Worm (Caenorhabditis elegans): ENCODE results near the gene nipi-4.

ce11 chrV:7888036-7888435 is 17.4 kb upstream of the nipi-4 start:
- no peak for TF ChIP-seq aly-1 (tag; optimal IDR thresholded peaks at IDR 0.05)
- no peak for TF ChIP-seq ama-1 (optimal IDR thresholded peaks at IDR 0.05)
- TF ChIP-seq ets-7 (tag; optimal IDR thresholded peaks at IDR 0.05): no peak
- no peak for TF ChIP-seq sea-1 (GFP tag; conservative IDR thresholded peaks at IDR 0.05)
- no peak for TF ChIP-seq pes-1 (GFP tag; IDR thresholded peaks at IDR 0.05)
- no peak for TF ChIP-seq hmg-4 (GFP tag; optimal IDR thresholded peaks at IDR 0.05)
- TF ChIP-seq tbx-37 (GFP tag; conservative IDR thresholded peaks at IDR 0.05): no peak
- TF ChIP-seq flt-1 (GFP tag; IDR thresholded peaks at IDR 0.05): no peak
- no peak for TF ChIP-seq tbx-11 (GFP tag; IDR thresholded peaks at IDR 0.05)
- TF ChIP-seq B0310.2 (tag; optimal IDR thresholded peaks at IDR 0.05): no peak
- no peak for TF ChIP-seq hnd-1 (tag; optimal IDR thresholded peaks at IDR 0.05)
- no peak for TF ChIP-seq ceh-36 (tag; optimal IDR thresholded peaks at IDR 0.05)
- no peak for TF ChIP-seq ceh-13 (GFP tag; optimal IDR thresholded peaks at IDR 0.05)
- no peak for TF ChIP-seq hmbx-1 (tag; optimal IDR thresholded peaks at IDR 0.05)

All from whole organism, early embryonic.